Worm (Caenorhabditis elegans) whole organism, L1 larva: ENCODE results near the gene F46F5.14.
"Not testable (repeated sequence)": the region's sequence is repeated elsewhere in the genome, so short reads cannot be mapped to it uniquely, and the experiment has no call there.

ENCODE experiments used
- ama-1 ChIP-seq: fragments of 150-350 bp; optimal IDR thresholded peaks from 2 replicates; lab custom pipeline; 2014
- ces-1 ChIP-seq: fragments of 150-350 bp; optimal IDR thresholded peaks from 2 replicates; lab custom pipeline; 2014; ENCODE audit warnings: missing biosample characterization, missing genetic modification reagents, missing genetic modification characterization
- isw-1 ChIP-seq: fragments of 200-800 bp; sonication (Bioruptor generic); IDR thresholded peaks from 2 replicates; pipeline ENCODE4 v1.3.6; 2022; ENCODE audit warnings: missing genetic modification characterization, missing compliant biosample characterization
- lir-3 ChIP-seq: sonication (generic microtip); optimal IDR thresholded peaks from 2 replicates; lab custom pipeline; 2016; ENCODE audit warnings: mild to moderate bottlenecking, missing genetic modification characterization, moderate library complexity, missing compliant biosample characterization; ENCODE audit not compliant: poor library complexity
- lsy-2 ChIP-seq, 2 experiments: fragments of 150-350 bp; optimal IDR thresholded peaks; 2 replicates each; lab custom pipeline; 2014; ENCODE audit warnings: missing biosample characterization in 2 of 2, missing genetic modification characterization in 2 of 2
- mdl-1 ChIP-seq, 2 experiments: fragments of 150-350 bp; optimal IDR thresholded peaks; 2 replicates each; lab custom pipeline; 2014 to 2017; ENCODE audit warnings: missing biosample characterization in 2 of 2, missing genetic modification characterization in 2 of 2, inconsistent platforms in 1 of 2
- nhr-76 ChIP-seq: sonication (generic microtip); optimal IDR thresholded peaks from 2 replicates; lab custom pipeline; 2017; ENCODE audit warnings: missing biosample characterization, missing genetic modification characterization
- pqm-1 ChIP-seq: sonication (generic microtip); optimal IDR thresholded peaks from 3 replicates; lab custom pipeline; 2017; ENCODE audit warnings: missing biosample characterization, missing genetic modification characterization
- tlp-1 ChIP-seq: fragments of 150-350 bp; optimal IDR thresholded peaks from 2 replicates; lab custom pipeline; 2014; ENCODE audit warnings: missing biosample characterization, missing genetic modification characterization
- unc-30 ChIP-seq: sonication (generic microtip); optimal IDR thresholded peaks from 2 replicates; lab custom pipeline; 2017; ENCODE audit warnings: missing biosample characterization, missing genetic modification characterization
- unc-62 ChIP-seq: fragments of 150-350 bp; optimal IDR thresholded peaks from 2 replicates; lab custom pipeline; 2014; ENCODE audit warnings: missing biosample characterization, missing genetic modification reagents, missing genetic modification characterization

DNA sequence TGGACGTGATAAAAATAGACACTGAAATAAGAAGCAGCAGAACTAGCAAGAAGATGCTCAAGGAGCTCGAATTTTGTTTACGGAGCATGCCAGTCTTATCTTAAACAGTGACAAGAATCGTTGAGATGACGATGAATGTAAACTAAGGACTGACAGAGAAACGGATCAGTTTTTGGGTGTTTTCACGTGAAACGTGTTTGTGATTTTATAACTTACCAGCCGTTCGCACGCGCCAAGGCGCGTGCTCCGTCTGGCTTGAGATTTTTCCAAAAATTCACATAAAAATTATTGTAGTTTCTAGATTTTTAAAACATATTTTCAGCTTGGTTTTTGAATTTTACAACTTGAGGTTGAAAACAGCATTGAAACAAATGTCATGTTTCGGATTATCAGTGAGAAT lies 50.8 kb downstream of the F46F5.14 start, which contains the start of gene F28A10.5:
- TF ChIP-seq mdl-1 (tag; optimal IDR thresholded peaks at IDR 0.05; lab: Kevin White, UChicago); unc-62; ces-1; unc-30; ama-1; lsy-2 (tag; optimal IDR thresholded peaks at IDR 0.05; lab: Kevin White, UChicago); lir-3 (tag; lab: Kevin White, UChicago); pqm-1 (tag; lab: Kevin White, UChicago); isw-1 (GFP tag; lab: Robert Waterston, UW); tlp-1 (tag; lab: Kevin White, UChicago); nhr-76 (tag; lab: Kevin White, UChicago): not testable (repeated sequence)
